Worm (Caenorhabditis elegans) whole organism, L2 larva: ENCODE data around the gene sup-18.
A peak's percentile ranks its signal among the peaks of the same experiment; 100 is the strongest.

ENCODE experiments used
- C34F6.9 ChIP-seq: fragments of 150-350 bp; optimal IDR thresholded peaks from 2 replicates; lab custom pipeline; 2014; ENCODE audit warnings: missing biosample characterization, missing genetic modification characterization
- F13H6.1 ChIP-seq: sonication (generic microtip); optimal IDR thresholded peaks from 2 replicates; lab custom pipeline; 2016; ENCODE audit warnings: missing genetic modification characterization, missing compliant biosample characterization
- R02D3.7 ChIP-seq: fragments of 150-350 bp; optimal IDR thresholded peaks from 2 replicates; lab custom pipeline; 2014; ENCODE audit warnings: missing biosample characterization, missing genetic modification characterization
- Y55F3AM.14 ChIP-seq: fragments of 200-800 bp; sonication (Bioruptor generic); optimal IDR thresholded peaks from 2 replicates; lab custom pipeline; 2018; ENCODE audit warnings: mild to moderate bottlenecking, missing genetic modification characterization, missing compliant biosample characterization
- ZK546.5 ChIP-seq: sonication (generic microtip); optimal IDR thresholded peaks from 2 replicates; lab custom pipeline; 2017; ENCODE audit warnings: missing biosample characterization, missing genetic modification characterization
- alr-1 ChIP-seq: fragments of 150-350 bp; optimal IDR thresholded peaks from 2 replicates; lab custom pipeline; 2014; ENCODE audit warnings: missing biosample characterization, missing genetic modification characterization
- aly-2 ChIP-seq: fragments of 150-350 bp; optimal IDR thresholded peaks from 2 replicates; lab custom pipeline; 2014; ENCODE audit warnings: missing biosample characterization, missing genetic modification characterization
- ama-1 ChIP-seq: fragments of 150-350 bp; optimal IDR thresholded peaks from 2 replicates; lab custom pipeline; 2018; ENCODE audit warnings: inconsistent platforms
- blmp-1 ChIP-seq: sonication (generic microtip); optimal IDR thresholded peaks from 2 replicates; lab custom pipeline; 2017; ENCODE audit warnings: missing genetic modification characterization, mild to moderate bottlenecking, missing compliant biosample characterization, antibody characterized with exemption, moderate library complexity; ENCODE audit not compliant: insufficient read depth
- ceh-16 ChIP-seq: fragments of 150-350 bp; optimal IDR thresholded peaks from 2 replicates; lab custom pipeline; 2014; ENCODE audit warnings: missing biosample characterization, missing genetic modification characterization
- ceh-82 ChIP-seq: fragments of 150-350 bp; optimal IDR thresholded peaks from 2 replicates; lab custom pipeline; 2014; ENCODE audit warnings: missing biosample characterization, missing genetic modification characterization
- crh-2 ChIP-seq: sonication (generic microtip); optimal IDR thresholded peaks from 2 replicates; lab custom pipeline; 2017; ENCODE audit warnings: missing biosample characterization, missing genetic modification characterization
- dmd-4 ChIP-seq: sonication (generic microtip); optimal IDR thresholded peaks from 2 replicates; lab custom pipeline; 2017; ENCODE audit warnings: missing biosample characterization, missing genetic modification characterization
- egl-27 ChIP-seq: sonication (generic microtip); optimal IDR thresholded peaks from 3 replicates; lab custom pipeline; 2017; ENCODE audit warnings: missing biosample characterization, missing genetic modification reagents, missing genetic modification characterization
- elt-1 ChIP-seq: fragments of 150-350 bp; optimal IDR thresholded peaks from 2 replicates; lab custom pipeline; 2014; ENCODE audit warnings: missing biosample characterization, missing genetic modification characterization
- elt-3 ChIP-seq: sonication (generic microtip); optimal IDR thresholded peaks from 2 replicates; lab custom pipeline; 2017; ENCODE audit warnings: missing biosample characterization, missing genetic modification characterization
- fos-1 ChIP-seq: fragments of 150-350 bp; optimal IDR thresholded peaks from 2 replicates; lab custom pipeline; 2014; ENCODE audit warnings: missing biosample characterization, missing genetic modification characterization
- gmeb-1 ChIP-seq: fragments of 150-350 bp; optimal IDR thresholded peaks from 2 replicates; lab custom pipeline; 2014; ENCODE audit warnings: missing biosample characterization, missing genetic modification characterization
- lin-11 ChIP-seq: fragments of 150-350 bp; sonication (generic microtip); optimal IDR thresholded peaks from 2 replicates; lab custom pipeline; 2014; ENCODE audit warnings: missing biosample characterization, missing genetic modification characterization, inconsistent platforms, mixed read lengths
- lin-13 ChIP-seq: fragments of 150-350 bp; optimal IDR thresholded peaks from 2 replicates; lab custom pipeline; 2014; ENCODE audit warnings: missing biosample characterization, missing genetic modification reagents, missing genetic modification characterization
- lin-39 ChIP-seq: fragments of 150-350 bp; optimal IDR thresholded peaks from 2 replicates; lab custom pipeline; 2014; ENCODE audit warnings: missing biosample characterization, missing genetic modification reagents, missing genetic modification characterization
- lsy-2 ChIP-seq, 2 experiments: fragments of 150-350 bp in 1 of 2; sonication (generic microtip) in 1 of 2; optimal IDR thresholded peaks; 2 replicates each; lab custom pipeline; 2014 to 2017; ENCODE audit warnings: missing biosample characterization in 2 of 2, missing genetic modification characterization in 2 of 2
- mab-5 ChIP-seq: fragments of 150-350 bp; optimal IDR thresholded peaks from 2 replicates; lab custom pipeline; 2014; ENCODE audit warnings: missing biosample characterization, missing genetic modification characterization
- mbf-1 ChIP-seq: sonication (generic microtip); optimal IDR thresholded peaks from 2 replicates; lab custom pipeline; 2017; ENCODE audit warnings: missing biosample characterization, missing genetic modification characterization
- mdl-1 ChIP-seq, 2 experiments: fragments of 150-350 bp in 1 of 2; sonication (generic microtip) in 1 of 2; optimal IDR thresholded peaks; 2 replicates each; lab custom pipeline; 2017; ENCODE audit warnings: missing biosample characterization in 2 of 2, missing genetic modification characterization in 2 of 2
- nhr-11 ChIP-seq: fragments of 150-350 bp; optimal IDR thresholded peaks from 2 replicates; lab custom pipeline; 2014; ENCODE audit warnings: missing biosample characterization, missing genetic modification characterization
- nhr-12 ChIP-seq: fragments of 150-350 bp; optimal IDR thresholded peaks from 2 replicates; lab custom pipeline; 2014; ENCODE audit warnings: missing biosample characterization, missing genetic modification characterization
- nhr-129 ChIP-seq: fragments of 150-350 bp; optimal IDR thresholded peaks from 2 replicates; lab custom pipeline; 2014; ENCODE audit warnings: missing biosample characterization, missing genetic modification characterization
- nhr-21 ChIP-seq: fragments of 150-350 bp; optimal IDR thresholded peaks from 2 replicates; lab custom pipeline; 2014; ENCODE audit warnings: missing biosample characterization, missing genetic modification characterization
- nhr-23 ChIP-seq: fragments of 150-350 bp; optimal IDR thresholded peaks from 2 replicates; lab custom pipeline; 2014; ENCODE audit warnings: missing biosample characterization, missing genetic modification reagents, missing genetic modification characterization
- nhr-237 ChIP-seq: fragments of 150-350 bp; optimal IDR thresholded peaks from 2 replicates; lab custom pipeline; 2014; ENCODE audit warnings: missing biosample characterization, missing genetic modification characterization
- nhr-25 ChIP-seq: fragments of 150-350 bp; sonication (generic microtip); optimal IDR thresholded peaks from 3 replicates; lab custom pipeline; 2014; ENCODE audit warnings: missing biosample characterization, missing genetic modification characterization
- nhr-6 ChIP-seq: fragments of 150-350 bp; optimal IDR thresholded peaks from 2 replicates; lab custom pipeline; 2014; ENCODE audit warnings: missing biosample characterization, missing genetic modification characterization
- nhr-77 ChIP-seq: fragments of 150-350 bp; optimal IDR thresholded peaks from 2 replicates; lab custom pipeline; 2014; ENCODE audit warnings: missing biosample characterization, missing genetic modification characterization
- peb-1 ChIP-seq: fragments of 150-350 bp; optimal IDR thresholded peaks from 2 replicates; lab custom pipeline; 2014; ENCODE audit warnings: missing biosample characterization, missing genetic modification characterization
- sem-4 ChIP-seq: fragments of 150-350 bp; optimal IDR thresholded peaks from 2 replicates; lab custom pipeline; 2014; ENCODE audit warnings: missing biosample characterization, missing genetic modification reagents, missing genetic modification characterization
- skn-1 ChIP-seq: sonication (generic microtip); optimal IDR thresholded peaks from 2 replicates; lab custom pipeline; 2017; ENCODE audit warnings: missing biosample characterization, missing genetic modification characterization
- sma-3 ChIP-seq: sonication (generic microtip); optimal IDR thresholded peaks from 2 replicates; lab custom pipeline; 2016; ENCODE audit warnings: missing genetic modification reagents, missing genetic modification characterization, missing compliant biosample characterization
- sma-9 ChIP-seq, 2 experiments: fragments of 150-350 bp in 1 of 2; sonication (generic microtip) in 1 of 2; optimal IDR thresholded peaks; 2 replicates each; lab custom pipeline; 2014 to 2016; ENCODE audit warnings: missing genetic modification characterization in 2 of 2, mild to moderate bottlenecking in 1 of 2, missing biosample characterization in 1 of 2, missing compliant biosample characterization in 1 of 2, missing genetic modification reagents in 1 of 2, moderate library complexity in 1 of 2
- snpc-4 ChIP-seq: fragments of 150-350 bp; optimal IDR thresholded peaks from 2 replicates; lab custom pipeline; 2014; ENCODE audit warnings: missing biosample characterization, missing genetic modification characterization
- unc-39 ChIP-seq: fragments of 150-350 bp; optimal IDR thresholded peaks from 2 replicates; lab custom pipeline; 2014; ENCODE audit warnings: missing biosample characterization, missing genetic modification characterization
- unc-55 ChIP-seq: fragments of 150-350 bp; sonication (generic microtip); optimal IDR thresholded peaks from 3 replicates; lab custom pipeline; 2014; ENCODE audit warnings: missing biosample characterization, missing genetic modification reagents, missing genetic modification characterization
- unc-62 ChIP-seq: fragments of 150-350 bp; optimal IDR thresholded peaks from 2 replicates; lab custom pipeline; 2014; ENCODE audit warnings: missing biosample characterization, missing genetic modification reagents, missing genetic modification characterization
- zag-1 ChIP-seq: fragments of 150-350 bp; optimal IDR thresholded peaks from 2 replicates; lab custom pipeline; 2014; ENCODE audit warnings: missing biosample characterization, missing genetic modification characterization
- ztf-1 ChIP-seq: fragments of 200-800 bp; sonication (Bioruptor generic); conservative IDR thresholded peaks from 2 replicates; pipeline ENCODE4 v1.3.6; 2022; ENCODE audit warnings: missing genetic modification characterization, missing compliant biosample characterization
- ztf-11 ChIP-seq: sonication (generic microtip); optimal IDR thresholded peaks from 2 replicates; lab custom pipeline; 2017; ENCODE audit warnings: missing biosample characterization, missing genetic modification characterization
- ztf-4 ChIP-seq: fragments of 150-350 bp; optimal IDR thresholded peaks from 2 replicates; lab custom pipeline; 2014; ENCODE audit warnings: missing biosample characterization, missing genetic modification characterization

sup-18 gene

DNA sequence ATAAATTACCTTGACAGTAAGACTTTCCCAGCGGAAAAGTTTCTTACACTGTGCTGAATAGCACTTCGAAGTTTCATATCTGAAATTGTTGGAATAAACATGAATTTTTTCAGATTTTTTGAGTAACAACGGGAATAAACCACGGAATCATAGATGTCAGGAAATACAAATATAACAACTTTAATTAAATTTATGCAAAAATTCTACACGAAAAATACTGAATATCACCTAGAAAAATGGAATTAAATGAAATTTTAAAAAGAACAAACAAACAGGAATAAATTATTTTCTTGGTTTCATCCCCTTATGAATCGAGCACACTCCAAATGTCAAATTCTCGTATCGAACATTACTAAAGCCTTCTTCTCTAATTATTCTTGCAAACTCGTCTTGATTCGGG, 21.6 kb downstream of the sup-18 start, which contains the start of gene tag-307:
tag-307 (minus strand) TSS at position 101 of the 400 bp plus-strand sequence.
- TF ChIP-seq ZK546.5 (no peak), blmp-1 (tag; lab: Kevin White, UChicago) (no peak), unc-62 (GFP tag; lab: Kevin White, UChicago) (no peak), ztf-4 (tag; lab: Kevin White, UChicago) (no peak), mab-5 (no peak), elt-1 (tag; lab: Kevin White, UChicago) (no peak), nhr-23 (no peak), ceh-16 (tag; lab: Kevin White, UChicago) (no peak), nhr-237 (no peak), nhr-25 (no peak), mdl-1 (tag; optimal IDR thresholded peaks at IDR 0.05; lab: Kevin White, UChicago) (no peak), sem-4 (no peak), lin-11 (tag; lab: Kevin White, UChicago) (no peak), egl-27 (tag; lab: Kevin White, UChicago) (no peak), gmeb-1 (no peak)

DNA sequence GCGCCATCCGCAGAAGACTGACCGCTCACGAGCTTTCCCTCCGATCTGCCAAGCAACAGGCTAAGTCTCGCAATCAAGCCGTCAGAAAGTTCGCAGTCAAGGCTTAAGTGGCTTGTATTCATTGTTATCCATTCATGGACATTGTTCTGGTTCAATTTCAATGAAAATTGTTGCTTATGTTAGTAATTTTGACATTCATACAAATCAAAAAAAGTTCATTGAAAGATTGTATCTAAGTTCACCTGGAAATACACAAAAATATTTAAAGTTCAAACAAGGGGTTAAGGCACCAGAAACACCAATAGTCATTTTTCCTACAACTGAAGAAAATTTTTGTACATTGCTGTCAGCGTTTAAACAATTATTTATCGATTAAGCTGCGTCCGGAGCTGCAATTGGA, 23.2 kb downstream of the sup-18 start:
- no peak for TF ChIP-seq unc-55 (GFP tag; lab: Kevin White, UChicago)
- TF ChIP-seq nhr-11 (tag; lab: Kevin White, UChicago) = no peak

DNA sequence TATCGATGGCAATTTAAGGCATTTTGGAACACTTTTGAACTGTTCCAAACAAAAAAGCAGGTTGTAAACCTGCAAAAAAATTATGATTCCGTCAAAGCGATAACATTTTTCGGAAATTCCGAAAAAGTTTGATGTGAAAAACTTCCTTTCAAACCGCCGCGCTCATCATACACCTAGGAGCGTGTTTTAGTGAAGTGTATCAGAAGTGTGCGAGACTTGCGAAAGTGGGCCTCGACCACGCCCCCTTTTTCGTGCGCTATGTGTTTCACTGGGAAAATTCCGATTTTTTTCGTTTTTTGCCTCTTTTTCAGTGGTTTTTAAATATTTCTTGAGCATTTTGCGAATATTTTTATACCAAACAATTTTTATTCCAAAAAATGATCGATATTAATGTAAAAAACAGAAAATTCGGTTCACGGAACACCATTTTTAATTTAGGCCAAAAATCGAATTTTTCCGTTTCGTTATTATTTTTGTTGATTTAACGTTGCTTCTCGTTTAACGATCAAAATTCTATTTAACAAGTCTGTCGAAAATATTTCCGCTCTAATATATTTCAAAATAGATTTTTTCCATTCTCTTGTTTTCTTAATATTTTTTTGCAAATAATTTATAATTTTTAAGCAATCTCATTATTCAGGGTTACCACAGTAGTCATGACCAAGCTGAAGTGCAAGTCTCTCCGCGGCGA, 24.1 kb downstream of the sup-18 start, which contains the start of gene rpl-35:
rpl-35 (plus strand) TSS at position 641 of the 691 bp plus-strand sequence.
- peak; percentile 15 for TF ChIP-seq nhr-23
- TF ChIP-seq nhr-6 (tag; lab: Kevin White, UChicago) = peak; percentile 100
- peak; percentile 96 for TF ChIP-seq unc-62 (GFP tag; lab: Kevin White, UChicago)
- TF ChIP-seq blmp-1 (tag; lab: Kevin White, UChicago) = peak; percentile 97
- TF ChIP-seq skn-1 (tag; lab: Kevin White, UChicago) = peak; percentile 98
- TF ChIP-seq snpc-4 (tag; lab: Kevin White, UChicago) = peak; percentile 93
- TF ChIP-seq elt-1 (tag; lab: Kevin White, UChicago) = peak; percentile 69
- TF ChIP-seq nhr-237 = peak; percentile 94
- TF ChIP-seq lin-11 (tag; lab: Kevin White, UChicago) = peak; percentile 100
- peak; percentile 100 for TF ChIP-seq nhr-21 (tag; lab: Kevin White, UChicago)
- TF ChIP-seq zag-1 (tag; lab: Kevin White, UChicago) = peak; percentile 99
- peak; percentile 99 for TF ChIP-seq nhr-129 (tag; lab: Kevin White, UChicago)
- TF ChIP-seq lin-39 = peak; percentile 90
- peak; percentile 98 for TF ChIP-seq ceh-82
- TF ChIP-seq C34F6.9 (tag; lab: Kevin White, UChicago) = peak; percentile 100
- TF ChIP-seq alr-1 (tag; lab: Kevin White, UChicago) = no peak
- TF ChIP-seq lin-13 = peak; percentile 99
- peak; percentile 100 for TF ChIP-seq crh-2
- peak; percentile 100 for TF ChIP-seq ceh-16 (tag; lab: Kevin White, UChicago)
- TF ChIP-seq nhr-77 = peak; percentile 94
- peak; percentile 99 for TF ChIP-seq sma-9 (GFP tag; optimal IDR thresholded peaks at IDR 0.05; lab: Kevin White, UChicago)
- TF ChIP-seq sma-9 (tag; optimal IDR thresholded peaks at IDR 0.05; lab: Kevin White, UChicago) = peak; percentile 16
- peak; percentile 52 for TF ChIP-seq peb-1 (tag; lab: Kevin White, UChicago)
- TF ChIP-seq F13H6.1 (tag; lab: Kevin White, UChicago) = peak; percentile 100
- peak; percentile 99 for TF ChIP-seq Y55F3AM.14
- peak; percentile 88 for TF ChIP-seq R02D3.7 (tag; lab: Kevin White, UChicago)
- no peak for TF ChIP-seq elt-3
- TF ChIP-seq unc-55 (GFP tag; lab: Kevin White, UChicago) = peak; percentile 100
- peak; percentile 66 for TF ChIP-seq mbf-1 (tag; lab: Kevin White, UChicago)
- TF ChIP-seq ztf-11 = peak; percentile 76
- peak; percentile 93 for TF ChIP-seq ama-1 (lab: Kevin White, UChicago)
- peak; percentile 99 for TF ChIP-seq fos-1 (tag; lab: Kevin White, UChicago)
- peak; percentile 99 for TF ChIP-seq egl-27 (tag; lab: Kevin White, UChicago)
- peak; percentile 98 for TF ChIP-seq mab-5
- TF ChIP-seq ztf-4 (tag; lab: Kevin White, UChicago) = peak; percentile 100
- peak; percentile 100 for TF ChIP-seq sem-4
- TF ChIP-seq unc-39 (tag; lab: Kevin White, UChicago) = peak; percentile 20
- TF ChIP-seq ZK546.5 = peak; percentile 94
- TF ChIP-seq lsy-2 (tag; optimal IDR thresholded peaks at IDR 0.05; lab: Kevin White, UChicago) = peak; percentile 98 to 99
- TF ChIP-seq aly-2 (tag; lab: Kevin White, UChicago) = no peak
- TF ChIP-seq dmd-4 (tag; lab: Kevin White, UChicago) = peak; percentile 71
- peak; percentile 100 for TF ChIP-seq sma-3 (GFP tag; lab: Kevin White, UChicago)
- 0 out of 2 replicates have a peak, but pooled peaks have one; percentile 86 for TF ChIP-seq ztf-1
- TF ChIP-seq nhr-11 (tag; lab: Kevin White, UChicago) = peak; percentile 82
- peak; percentile 72 for TF ChIP-seq nhr-12 (tag; lab: Kevin White, UChicago)
- peak; percentile 100 for TF ChIP-seq gmeb-1
